Fruit fly (Drosophila melanogaster) whole organism, embryonic: ENCODE results near the gene CSN5.

Source experiments
- ATbp ChIP-seq: fragments of 200-800 bp; sonication (Bioruptor generic); optimal IDR thresholded peaks from 2 replicates; lab custom pipeline; 2017; ENCODE audit warnings: missing biosample characterization, mild to moderate bottlenecking, missing genetic modification characterization, missing genetic modification reagents
- CG1024 ChIP-seq: fragments of 200-800 bp; sonication (Bioruptor generic); IDR thresholded peaks from 2 replicates; pipeline ENCODE4 v1.3.6; 2022; ENCODE audit warnings: missing biosample characterization, missing genetic modification characterization
- CG12155 ChIP-seq: fragments of 200-800 bp; sonication (Bioruptor generic); optimal IDR thresholded peaks from 3 replicates; lab custom pipeline; 2016; ENCODE audit warnings: missing biosample characterization, missing genetic modification characterization
- CG12299 ChIP-seq: fragments of 200-800 bp; sonication (Bioruptor generic); optimal IDR thresholded peaks from 2 replicates; lab custom pipeline; 2018; ENCODE audit warnings: missing biosample characterization, mild to moderate bottlenecking, missing genetic modification characterization
- CG1233 ChIP-seq: fragments of 200-800 bp; sonication (Bioruptor generic); optimal IDR thresholded peaks from 4 replicates; lab custom pipeline; 2018; ENCODE audit warnings: missing biosample characterization, mild to moderate bottlenecking, missing genetic modification characterization
- CG12769 ChIP-seq: fragments of 200-800 bp; sonication (Bioruptor generic); optimal IDR thresholded peaks from 2 replicates; lab custom pipeline; 2019; ENCODE audit warnings: missing biosample characterization, mild to moderate bottlenecking, missing genetic modification characterization, moderate library complexity
- CG13123 ChIP-seq: fragments of 200-800 bp; sonication (Bioruptor generic); optimal IDR thresholded peaks from 2 replicates; lab custom pipeline; 2016; ENCODE audit warnings: missing biosample characterization, missing genetic modification characterization
- CG13296 ChIP-seq: fragments of 200-800 bp; sonication (Bioruptor generic); optimal IDR thresholded peaks from 3 replicates; lab custom pipeline; 2018; ENCODE audit warnings: missing biosample characterization, mild to moderate bottlenecking, missing genetic modification characterization
- CG13424 ChIP-seq: fragments of 200-800 bp; sonication (Bioruptor generic); optimal IDR thresholded peaks from 2 replicates; lab custom pipeline; 2019; ENCODE audit warnings: missing biosample characterization, mild to moderate bottlenecking, missing genetic modification characterization, moderate library complexity
- CG13624 ChIP-seq: fragments of 200-800 bp; sonication (Bioruptor generic); optimal IDR thresholded peaks from 2 replicates; lab custom pipeline; 2016; ENCODE audit warnings: missing biosample characterization, missing genetic modification characterization
- CG15479 ChIP-seq: fragments of 200-800 bp; sonication (Bioruptor generic); optimal IDR thresholded peaks from 3 replicates; lab custom pipeline; 2019; ENCODE audit warnings: missing biosample characterization, mild to moderate bottlenecking, missing genetic modification characterization, moderate library complexity
- CG15696 ChIP-seq: fragments of 200-800 bp; sonication (Bioruptor generic); optimal IDR thresholded peaks from 2 replicates; lab custom pipeline; 2019; ENCODE audit warnings: missing biosample characterization, mild to moderate bottlenecking, missing genetic modification characterization, moderate library complexity
- CG1647 ChIP-seq: fragments of 200-800 bp; sonication (Bioruptor generic); optimal IDR thresholded peaks from 3 replicates; lab custom pipeline; 2016; ENCODE audit warnings: missing biosample characterization, missing genetic modification characterization
- CG30431 ChIP-seq: fragments of 200-800 bp; sonication (Bioruptor generic); optimal IDR thresholded peaks from 2 replicates; lab custom pipeline; 2017; ENCODE audit warnings: missing biosample characterization, missing genetic modification characterization
- CG3281 ChIP-seq: fragments of 200-800 bp; sonication (Bioruptor generic); optimal IDR thresholded peaks from 3 replicates; lab custom pipeline; 2017; ENCODE audit warnings: missing biosample characterization, mild to moderate bottlenecking, missing genetic modification characterization
- CG34224 ChIP-seq: fragments of 200-800 bp; sonication (Bioruptor generic); IDR thresholded peaks from 3 replicates; pipeline ENCODE4 v1.3.6; 2022; ENCODE audit warnings: missing biosample characterization, missing genetic modification characterization; ENCODE audit not compliant: partially characterized antibody
- CG34376 ChIP-seq: fragments of 200-800 bp; sonication (Bioruptor generic); optimal IDR thresholded peaks from 2 replicates; lab custom pipeline; 2018; ENCODE audit warnings: missing biosample characterization, mild to moderate bottlenecking, missing genetic modification characterization
- CG3838 ChIP-seq: fragments of 200-800 bp; sonication (Bioruptor generic); optimal IDR thresholded peaks from 3 replicates; lab custom pipeline; 2016; ENCODE audit warnings: missing biosample characterization, missing genetic modification characterization
- CG4360 ChIP-seq: fragments of 200-800 bp; sonication (Bioruptor generic); IDR thresholded peaks from 2 replicates; pipeline ENCODE4 v1.3.6; 2022; ENCODE audit warnings: missing biosample characterization, missing genetic modification characterization
- CG4707 ChIP-seq: fragments of 200-800 bp; sonication (Bioruptor generic); optimal IDR thresholded peaks from 2 replicates; lab custom pipeline; 2018; ENCODE audit warnings: missing biosample characterization, mild to moderate bottlenecking, missing genetic modification characterization, moderate library complexity
- CG5180 ChIP-seq: fragments of 200-800 bp; sonication (Bioruptor generic); optimal IDR thresholded peaks from 3 replicates; lab custom pipeline; 2017; ENCODE audit warnings: missing biosample characterization, missing genetic modification characterization, mild to moderate bottlenecking, moderate library complexity, missing genetic modification reagents
- CG5245 ChIP-seq: fragments of 200-800 bp; sonication (Bioruptor generic); optimal IDR thresholded peaks from 3 replicates; lab custom pipeline; 2016; ENCODE audit warnings: missing biosample characterization, missing genetic modification characterization
- CG6654 ChIP-seq: fragments of 200-800 bp; sonication (Bioruptor generic); optimal IDR thresholded peaks from 2 replicates; lab custom pipeline; 2017; ENCODE audit warnings: missing biosample characterization, mild to moderate bottlenecking, missing genetic modification characterization
- CTCF ChIP-seq: fragments of 200-800 bp; sonication (Bioruptor generic); optimal IDR thresholded peaks from 2 replicates; lab custom pipeline; 2017; ENCODE audit warnings: missing biosample characterization, mild to moderate bottlenecking, missing genetic modification characterization, moderate library complexity
- Camta ChIP-seq: fragments of 200-800 bp; sonication (Bioruptor generic); optimal IDR thresholded peaks from 2 replicates; lab custom pipeline; 2016; ENCODE audit warnings: missing biosample characterization, missing genetic modification characterization
- D19A ChIP-seq: fragments of 200-800 bp; optimal IDR thresholded peaks from 3 replicates; lab custom pipeline; 2019; ENCODE audit warnings: missing biosample characterization, mild to moderate bottlenecking, missing genetic modification characterization, moderate library complexity
- Doc2 ChIP-seq: fragments of 200-800 bp; sonication (Bioruptor generic); IDR thresholded peaks from 2 replicates; pipeline ENCODE4 v1.3.6; 2022; ENCODE audit warnings: missing biosample characterization, missing genetic modification characterization
- Fer1 ChIP-seq: fragments of 200-800 bp; sonication (Bioruptor generic); optimal IDR thresholded peaks from 2 replicates; lab custom pipeline; 2017; ENCODE audit warnings: missing biosample characterization, mild to moderate bottlenecking, missing genetic modification characterization
- HHEX ChIP-seq: fragments of 200-800 bp; sonication (Bioruptor generic); optimal IDR thresholded peaks from 3 replicates; lab custom pipeline; 2017; ENCODE audit warnings: missing biosample characterization, mild to moderate bottlenecking, missing genetic modification characterization, missing genetic modification reagents
- HLH4C ChIP-seq: fragments of 200-800 bp; sonication (Bioruptor generic); IDR thresholded peaks from 3 replicates; pipeline ENCODE4 v1.3.6; 2022; ENCODE audit warnings: missing biosample characterization, missing genetic modification characterization; ENCODE audit not compliant: partially characterized antibody
- Hand ChIP-seq: fragments of 200-800 bp; sonication (Bioruptor generic); optimal IDR thresholded peaks from 2 replicates; lab custom pipeline; 2017; ENCODE audit warnings: mild to moderate bottlenecking, missing biosample characterization, missing genetic modification reagents, missing genetic modification characterization
- Hr39 ChIP-seq: fragments of >200 bp; optimal IDR thresholded peaks from 2 replicates; lab custom pipeline; 2017
- NC2α ChIP-seq: fragments of 200-800 bp; sonication (Bioruptor generic); optimal IDR thresholded peaks from 2 replicates; lab custom pipeline; 2016; ENCODE audit warnings: missing biosample characterization, missing genetic modification characterization
- Nf-YA ChIP-seq: fragments of 200-800 bp; sonication (Bioruptor generic); IDR thresholded peaks from 2 replicates; pipeline ENCODE4 v1.3.6; 2022; ENCODE audit warnings: missing biosample characterization, missing genetic modification characterization
- Nf-YC ChIP-seq: fragments of 200-800 bp; optimal IDR thresholded peaks from 3 replicates; lab custom pipeline; 2019; ENCODE audit warnings: missing biosample characterization, mild to moderate bottlenecking, missing genetic modification characterization, moderate library complexity
- Rfx ChIP-seq: fragments of 200-800 bp; sonication (Bioruptor generic); IDR thresholded peaks from 2 replicates; pipeline ENCODE4 v1.3.6; 2022; ENCODE audit warnings: missing biosample characterization, missing genetic modification characterization
- Sin3A ChIP-seq: fragments of >200 bp; optimal IDR thresholded peaks from 2 replicates; lab custom pipeline; 2018
- Sox102F ChIP-seq: fragments of 200-800 bp; sonication (Bioruptor generic); optimal IDR thresholded peaks from 2 replicates; lab custom pipeline; 2018; ENCODE audit warnings: missing biosample characterization, mild to moderate bottlenecking, missing genetic modification characterization, moderate library complexity
- Tbp ChIP-seq: fragments of >200 bp; optimal IDR thresholded peaks from 2 replicates; lab custom pipeline; 2018; ENCODE audit warnings: missing biosample characterization, missing genetic modification characterization
- Xbp1 ChIP-seq: fragments of 200-800 bp; sonication (Bioruptor generic); optimal IDR thresholded peaks from 3 replicates; lab custom pipeline; 2016; ENCODE audit warnings: missing biosample characterization, mild to moderate bottlenecking, missing genetic modification characterization
- chm ChIP-seq: fragments of 200-800 bp; sonication (Bioruptor generic); IDR thresholded peaks from 2 replicates; pipeline ENCODE4 v1.3.6; 2022; ENCODE audit warnings: missing biosample characterization, missing genetic modification characterization
- chn ChIP-seq: fragments of 200-800 bp; sonication (Bioruptor generic); optimal IDR thresholded peaks from 2 replicates; lab custom pipeline; 2016; ENCODE audit warnings: missing biosample characterization, missing genetic modification characterization
- ci ChIP-seq: fragments of 200-800 bp; sonication (Bioruptor generic); IDR thresholded peaks from 3 replicates; pipeline ENCODE4 v1.3.6; 2022; ENCODE audit warnings: missing biosample characterization, missing genetic modification characterization
- gcm2 ChIP-seq: fragments of 200-800 bp; sonication (Bioruptor generic); optimal IDR thresholded peaks from 2 replicates; lab custom pipeline; 2016; ENCODE audit warnings: missing biosample characterization, missing genetic modification characterization
- ham ChIP-seq: fragments of 200-800 bp; sonication (Bioruptor generic); IDR thresholded peaks from 2 replicates; pipeline ENCODE4 v1.3.6; 2022; ENCODE audit warnings: missing biosample characterization, missing genetic modification characterization
- lola ChIP-seq, 3 experiments: fragments of >200 bp in 2 of 3; fragments of 200-800 bp in 1 of 3; sonication (Bioruptor generic) in 1 of 3; optimal IDR thresholded peaks; 2 replicates each; lab custom pipeline; 2017 to 2019; ENCODE audit warnings: missing biosample characterization in 3 of 3, missing genetic modification characterization in 3 of 3, mild to moderate bottlenecking in 1 of 3, moderate library complexity in 1 of 3
- phol ChIP-seq: fragments of 200-800 bp; sonication (Bioruptor generic); optimal IDR thresholded peaks from 3 replicates; lab custom pipeline; 2018; ENCODE audit warnings: missing biosample characterization, mild to moderate bottlenecking, missing genetic modification characterization, moderate library complexity
- psq ChIP-seq: fragments of 200-800 bp; sonication (Bioruptor generic); optimal IDR thresholded peaks from 2 replicates; lab custom pipeline; 2017; ENCODE audit warnings: missing biosample characterization, missing genetic modification characterization
- tap ChIP-seq: fragments of 200-800 bp; optimal IDR thresholded peaks from 3 replicates; lab custom pipeline; 2019; ENCODE audit warnings: missing biosample characterization, mild to moderate bottlenecking, missing genetic modification characterization, moderate library complexity
- tgo ChIP-seq: fragments of 200-800 bp; sonication (Bioruptor generic); IDR thresholded peaks from 3 replicates; pipeline ENCODE4 v1.3.6; 2022; ENCODE audit warnings: missing biosample characterization, missing genetic modification characterization
- tup ChIP-seq: fragments of 200-800 bp; sonication (Bioruptor generic); optimal IDR thresholded peaks from 2 replicates; lab custom pipeline; 2016; ENCODE audit warnings: missing biosample characterization, mild to moderate bottlenecking, missing genetic modification characterization, moderate library complexity
- usp ChIP-seq: fragments of >200 bp; optimal IDR thresholded peaks from 2 replicates; lab custom pipeline; 2017; ENCODE audit warnings: missing biosample characterization, missing genetic modification characterization
- wdn ChIP-seq: fragments of 200-800 bp; sonication (Bioruptor generic); IDR thresholded peaks from 2 replicates; pipeline ENCODE4 v1.3.6; 2022; ENCODE audit warnings: missing biosample characterization, missing genetic modification characterization

Gene CSN5

dm6 chr3R:16476472-16476871, 6.6 kb downstream of the CSN5 start (continued):
- TF ChIP-seq CG5245 (no peak), tap (peak; percentile 32), CG1233 (GFP tag; lab: Kevin White, UChicago) (peak; percentile 17), CG12769 (tag; lab: Kevin White, UChicago) (no peak), lola (GFP tag; optimal IDR thresholded peaks at IDR 0.05; lab: Kevin White, UChicago) (peak in 1 of 3 experiments; percentile 11), chn (no peak), CG13296 (GFP tag; lab: Kevin White, UChicago) (peak; percentile 47), Hand (GFP tag; lab: Kevin White, UChicago) (peak; percentile 50), HHEX (peak; percentile 0), CG13123 (GFP tag; lab: Kevin White, UChicago) (no peak), NC2α (no peak), Nf-YC (tag; lab: Kevin White, UChicago) (peak; percentile 21), gcm2 (no peak), Doc2 (GFP tag; lab: Robert Waterston, UW) (no peak), Nf-YA (no peak), tup (GFP tag; lab: Kevin White, UChicago) (no peak), CTCF (no peak), CG3838 (GFP tag; lab: Kevin White, UChicago) (no peak), tgo (GFP tag; lab: Robert Waterston, UW) (0 out of 3 replicates have a peak, but pooled peaks have one; percentile 30), CG15696 (tag; lab: Kevin White, UChicago) (peak; percentile 58), CG3281 (GFP tag; lab: Kevin White, UChicago) (peak; percentile 55), CG1024 (no peak), ham (GFP tag; lab: Robert Waterston, UW) (no peak), CG34376 (GFP tag; lab: Kevin White, UChicago) (peak; percentile 64), usp (GFP tag; lab: Kevin White, UChicago) (no peak), CG13424 (tag; lab: Kevin White, UChicago) (peak; percentile 59), CG12155 (GFP tag; lab: Kevin White, UChicago) (peak; percentile 7), psq (GFP tag; lab: Kevin White, UChicago) (no peak), phol (tag; lab: Kevin White, UChicago) (peak; percentile 18), Tbp (GFP tag; lab: Kevin White, UChicago) (no peak), CG6654 (GFP tag; lab: Kevin White, UChicago) (no peak), Rfx (GFP tag; lab: Robert Waterston, UW) (peak; percentile 27; the same call in 1 of the 2 replicates), Hr39 (lab: Kevin White, UChicago) (no peak), CG15479 (GFP tag; lab: Kevin White, UChicago) (no peak), Sox102F (GFP tag; lab: Kevin White, UChicago) (peak; percentile 29), CG4707 (GFP tag; lab: Kevin White, UChicago) (no peak), CG4360 (GFP tag; lab: Robert Waterston, UW) (no peak), CG12299 (tag; lab: Kevin White, UChicago) (peak; percentile 49), CG34224 (no peak), ATbp (peak; percentile 21), wdn (GFP tag; lab: Robert Waterston, UW) (no peak), CG5180 (peak; percentile 11), Xbp1 (peak; percentile 7), Camta (GFP tag; lab: Kevin White, UChicago) (no peak), chm (GFP tag; lab: Robert Waterston, UW) (no peak), D19A (tag; lab: Kevin White, UChicago) (peak; percentile 34), ci (GFP tag; lab: Robert Waterston, UW) (no peak), Sin3A (lab: Kevin White, UChicago) (no peak), CG1647 (GFP tag; lab: Kevin White, UChicago) (no peak), CG13624 (GFP tag; lab: Kevin White, UChicago) (peak; percentile 3), Fer1 (GFP tag; lab: Kevin White, UChicago) (peak; percentile 71), HLH4C (GFP tag; lab: Robert Waterston, UW) (no peak), CG30431 (GFP tag; lab: Kevin White, UChicago) (no peak)
